Fruit fly (Drosophila melanogaster): ENCODE measurements around the gene ro.

Gene ro

dm6 chr3R:26906711-26907510 lies 25.9 kb upstream of the ro start (continued):
- TF ChIP-seq ATbp (GFP tag; optimal IDR thresholded peaks at IDR 0.05) (no peak), Med (GFP tag) (peak; percentile 86), slbo (GFP tag; IDR thresholded peaks at IDR 0.05) (peak; percentile 61), CG15269 (tag; optimal IDR thresholded peaks at IDR 0.05) (peak; percentile 26), al (GFP tag; IDR thresholded peaks at IDR 0.05) (peak; percentile 40; the same call in 1 of the 2 replicates), Blimp-1 (GFP tag; optimal IDR thresholded peaks at IDR 0.05) (peak; percentile 61), CG8478 (optimal IDR thresholded peaks at IDR 0.05) (no peak), Dll (GFP tag; IDR thresholded peaks at IDR 0.05; ENCODE audit: partially characterized antibody) (no peak), chif (GFP tag; optimal IDR thresholded peaks at IDR 0.05) (no peak), sens (GFP tag) (peak; percentile 15), CG4730 (GFP tag; IDR thresholded peaks at IDR 0.05) (no peak), ara (GFP tag; IDR thresholded peaks at IDR 0.05) (no peak), CG2120 (GFP tag; optimal IDR thresholded peaks at IDR 0.05) (peak; percentile 57), kni (GFP tag; optimal IDR thresholded peaks at IDR 0.05) (no peak), Sry-β (GFP tag; optimal IDR thresholded peaks at IDR 0.05) (no peak), mam (GFP tag; optimal IDR thresholded peaks at IDR 0.05) (peak; percentile 0), CG13296 (GFP tag; optimal IDR thresholded peaks at IDR 0.05) (no peak), pan (optimal IDR thresholded peaks at IDR 0.05) (no peak), pan (GFP tag; optimal IDR thresholded peaks at IDR 0.05 in 1 of 2, IDR thresholded peaks at IDR 0.05 in 1 of 2) (peak in 1 of 2 experiments; percentile 47), lmd (GFP tag; IDR thresholded peaks at IDR 0.05) (peak; percentile 34; the same call in 1 of the 2 replicates), CG5953 (GFP tag; IDR thresholded peaks at IDR 0.05) (no peak), lab (GFP tag; optimal IDR thresholded peaks at IDR 0.05) (no peak), wdn (GFP tag; IDR thresholded peaks at IDR 0.05) (0 out of 2 replicates have a peak, but pooled peaks have one; percentile 5), Dbx (GFP tag; IDR thresholded peaks at IDR 0.05) (peak; percentile 51; the same call in 1 of the 3 replicates), MESR4 (GFP tag; optimal IDR thresholded peaks at IDR 0.05) (no peak), pfk (GFP tag; optimal IDR thresholded peaks at IDR 0.05) (no peak), ERR (GFP tag; optimal IDR thresholded peaks at IDR 0.05) (no peak), Ets65A (GFP tag) (peak; percentile 45), CG11456 (GFP tag; IDR thresholded peaks at IDR 0.05) (0 out of 3 replicates have a peak, but pooled peaks have one; percentile 51), CG9215 (GFP tag; IDR thresholded peaks at IDR 0.05) (no peak), H15 (GFP tag; IDR thresholded peaks at IDR 0.05) (no peak), Antp (GFP tag; optimal IDR thresholded peaks at IDR 0.05) (no peak), CG2678 (tag; optimal IDR thresholded peaks at IDR 0.05) (peak; percentile 20), slp2 (GFP tag; optimal IDR thresholded peaks at IDR 0.05) (no peak), PHDP (tag; optimal IDR thresholded peaks at IDR 0.05) (no peak), CG12769 (tag; optimal IDR thresholded peaks at IDR 0.05) (peak; percentile 10), dysf (GFP tag; IDR thresholded peaks at IDR 0.05) (peak; percentile 62), Sox102F (GFP tag; optimal IDR thresholded peaks at IDR 0.05) (peak; percentile 7), CG10654 (GFP tag; optimal IDR thresholded peaks at IDR 0.05) (no peak), org-1 (GFP tag; optimal IDR thresholded peaks at IDR 0.05) (no peak), CG9932 (GFP tag; IDR thresholded peaks at IDR 0.05) (peak; percentile 44; the same call in 1 of the 2 replicates), ftz-f1 (GFP tag; optimal IDR thresholded peaks at IDR 0.05) (peak; percentile 54), CG30403 (GFP tag; optimal IDR thresholded peaks at IDR 0.05) (peak; percentile 22), E2f2 (GFP tag; IDR thresholded peaks at IDR 0.05) (0 out of 2 replicates have a peak, but pooled peaks have one; percentile 6), prd (optimal IDR thresholded peaks at IDR 0.05) (no peak), prd (GFP tag; IDR thresholded peaks at IDR 0.05) (peak; percentile 29; the same call in 1 of the 3 replicates), Trl (optimal IDR thresholded peaks at IDR 0.05) (no peak), Trl (GFP tag; optimal IDR thresholded peaks at IDR 0.05) (no peak), repo (GFP tag; optimal IDR thresholded peaks at IDR 0.05) (no peak), E2f1 (GFP tag; IDR thresholded peaks at IDR 0.05) (peak; percentile 10; the same call in 1 of the 2 replicates), Dip3 (GFP tag; optimal IDR thresholded peaks at IDR 0.05) (no peak)

Measured in whole organism, embryonic.